Worm (Caenorhabditis elegans) whole organism, L1 larva: ENCODE results near the gene F09F9.3.
A peak's percentile ranks its signal among the peaks of the same experiment; 100 is the strongest.

ENCODE experiments used
- C04F5.9 ChIP-seq: sonication (generic microtip); optimal IDR thresholded peaks from 2 replicates; lab custom pipeline; 2016; ENCODE audit warnings: missing genetic modification characterization, missing compliant biosample characterization
- Y116A8C.19 ChIP-seq: sonication (generic microtip); optimal IDR thresholded peaks from 2 replicates; lab custom pipeline; 2016; ENCODE audit warnings: missing compliant biosample characterization, missing genetic modification characterization, borderline replicate concordance
- aha-1 ChIP-seq: fragments of 150-350 bp; optimal IDR thresholded peaks from 2 replicates; lab custom pipeline; 2014; ENCODE audit warnings: missing biosample characterization, missing genetic modification characterization
- blmp-1 ChIP-seq: fragments of 150-350 bp; optimal IDR thresholded peaks from 2 replicates; lab custom pipeline; 2014; ENCODE audit warnings: missing biosample characterization, missing genetic modification characterization
- ceh-63 ChIP-seq: fragments of 200-800 bp; sonication (Bioruptor generic); optimal IDR thresholded peaks from 2 replicates; lab custom pipeline; 2018; ENCODE audit warnings: mild to moderate bottlenecking, missing genetic modification characterization, missing compliant biosample characterization
- ceh-82 ChIP-seq, 3 experiments: fragments of 150-350 bp in 1 of 3; sonication (generic microtip) in 2 of 3; optimal IDR thresholded peaks; 2 replicates each; lab custom pipeline; 2014 to 2017; ENCODE audit warnings: missing biosample characterization in 3 of 3, missing genetic modification characterization in 3 of 3
- ceh-88 ChIP-seq: fragments of 200-800 bp; sonication (Bioruptor generic); IDR thresholded peaks from 2 replicates; pipeline ENCODE4 v1.3.6; 2022; ENCODE audit warnings: missing genetic modification characterization, missing compliant biosample characterization
- dpl-1 ChIP-seq, 3 experiments: fragments of 150-350 bp in 2 of 3; sonication (generic microtip) in 1 of 3; optimal IDR thresholded peaks; 2 replicates each; lab custom pipeline; 2014 to 2017; ENCODE audit warnings: missing biosample characterization in 3 of 3, missing genetic modification characterization in 3 of 3, missing genetic modification reagents in 3 of 3
- dsc-1 ChIP-seq: sonication (generic microtip); optimal IDR thresholded peaks from 2 replicates; lab custom pipeline; 2016; ENCODE audit warnings: mild to moderate bottlenecking, missing genetic modification characterization, missing compliant biosample characterization
- efl-1 ChIP-seq, 4 experiments: fragments of 150-350 bp; optimal IDR thresholded peaks in 3 of 4; peaks in 1 of 4; 1 replicate in 1 of 4; 2 replicates in 3 of 4; lab custom pipeline; 2014; ENCODE audit warnings: missing biosample characterization in 2 of 4, missing genetic modification characterization in 2 of 4, missing genetic modification reagents in 2 of 4
- efl-3 ChIP-seq: fragments of 200-800 bp; sonication (Bioruptor generic); optimal IDR thresholded peaks from 2 replicates; lab custom pipeline; 2018; ENCODE audit warnings: mild to moderate bottlenecking, missing genetic modification characterization, missing compliant biosample characterization
- egl-13 ChIP-seq: sonication (generic microtip); optimal IDR thresholded peaks from 2 replicates; lab custom pipeline; 2016; ENCODE audit warnings: missing genotype, missing genetic modification reagents, missing genetic modification characterization, missing compliant biosample characterization
- elt-2 ChIP-seq: sonication (generic microtip); optimal IDR thresholded peaks from 2 replicates; lab custom pipeline; 2016; ENCODE audit warnings: missing genetic modification characterization, mild to moderate bottlenecking, inconsistent platforms, missing compliant biosample characterization, missing genetic modification reagents
- elt-3 ChIP-seq, 6 experiments: fragments of 150-350 bp in 1 of 6; sonication (generic microtip); optimal IDR thresholded peaks; 2 replicates each; lab custom pipeline; 2017 to 2018; ENCODE audit warnings: missing biosample characterization in 6 of 6, missing genetic modification characterization in 6 of 6, inconsistent platforms in 1 of 6
- fkh-4 ChIP-seq: sonication (generic microtip); optimal IDR thresholded peaks from 2 replicates; lab custom pipeline; 2016; ENCODE audit warnings: missing compliant biosample characterization, missing genetic modification characterization, borderline replicate concordance
- fkh-8 ChIP-seq: sonication (generic microtip); optimal IDR thresholded peaks from 2 replicates; lab custom pipeline; 2016; ENCODE audit warnings: mild to moderate bottlenecking, missing genetic modification characterization, missing compliant biosample characterization
- fos-1 ChIP-seq: fragments of 150-350 bp; optimal IDR thresholded peaks from 2 replicates; lab custom pipeline; 2014; ENCODE audit warnings: missing biosample characterization, missing genetic modification characterization
- hlh-4 ChIP-seq: sonication (generic microtip); optimal IDR thresholded peaks from 2 replicates; lab custom pipeline; 2016; ENCODE audit warnings: mild to moderate bottlenecking, missing genetic modification characterization, missing compliant biosample characterization
- lin-13 ChIP-seq: fragments of 150-350 bp; optimal IDR thresholded peaks from 2 replicates; lab custom pipeline; 2014; ENCODE audit warnings: missing biosample characterization, missing genetic modification reagents, missing genetic modification characterization
- lin-14 ChIP-seq: fragments of 200-800 bp; sonication (Bioruptor generic); optimal IDR thresholded peaks from 2 replicates; lab custom pipeline; 2018; ENCODE audit warnings: mild to moderate bottlenecking, missing genetic modification characterization, moderate library complexity, missing compliant biosample characterization
- lin-15B ChIP-seq: fragments of 150-350 bp; sonication (generic microtip); optimal IDR thresholded peaks from 3 replicates; lab custom pipeline; 2014; ENCODE audit warnings: missing biosample characterization, missing genetic modification characterization
- lin-35 ChIP-seq, 2 experiments: fragments of 150-350 bp; optimal IDR thresholded peaks; 2 replicates each; lab custom pipeline; 2014; ENCODE audit warnings: missing biosample characterization in 2 of 2, missing genetic modification characterization in 2 of 2, missing genetic modification reagents in 2 of 2
- lin-39 ChIP-seq: fragments of 150-350 bp; optimal IDR thresholded peaks from 2 replicates; lab custom pipeline; 2014; ENCODE audit warnings: missing biosample characterization, missing genetic modification reagents, missing genetic modification characterization
- lsy-2 ChIP-seq, 2 experiments: fragments of 150-350 bp; optimal IDR thresholded peaks; 2 replicates each; lab custom pipeline; 2014; ENCODE audit warnings: missing biosample characterization in 2 of 2, missing genetic modification characterization in 2 of 2
- mdl-1 ChIP-seq, 2 experiments: fragments of 150-350 bp; optimal IDR thresholded peaks; 2 replicates each; lab custom pipeline; 2014 to 2017; ENCODE audit warnings: missing biosample characterization in 2 of 2, missing genetic modification characterization in 2 of 2, inconsistent platforms in 1 of 2
- mep-1 ChIP-seq: fragments of 150-350 bp; optimal IDR thresholded peaks from 2 replicates; lab custom pipeline; 2014; ENCODE audit warnings: missing biosample characterization, missing genetic modification characterization
- nhr-19 ChIP-seq: fragments of 200-800 bp; sonication (Bioruptor generic); conservative IDR thresholded peaks from 2 replicates; pipeline ENCODE4 v1.3.6; 2022; ENCODE audit warnings: missing genetic modification characterization, missing compliant biosample characterization
- nhr-237 ChIP-seq: fragments of 150-350 bp; optimal IDR thresholded peaks from 2 replicates; lab custom pipeline; 2014; ENCODE audit warnings: missing biosample characterization, missing genetic modification characterization
- nhr-71 ChIP-seq: sonication (generic microtip); optimal IDR thresholded peaks from 2 replicates; lab custom pipeline; 2016; ENCODE audit warnings: mild to moderate bottlenecking, missing genetic modification characterization, moderate library complexity, missing compliant biosample characterization
- nhr-77 ChIP-seq: fragments of 150-350 bp; optimal IDR thresholded peaks from 2 replicates; lab custom pipeline; 2014; ENCODE audit warnings: missing biosample characterization, missing genetic modification characterization
- nhr-85 ChIP-seq: sonication (generic microtip); peaks from one replicate; lab custom pipeline; 2016; ENCODE audit warnings: missing genetic modification characterization, inconsistent platforms, missing compliant biosample characterization
- nhr-90 ChIP-seq: sonication (generic microtip); optimal IDR thresholded peaks from 2 replicates; lab custom pipeline; 2016; ENCODE audit warnings: mild to moderate bottlenecking, missing genetic modification characterization, missing compliant biosample characterization; ENCODE audit not compliant: poor library complexity
- pax-3 ChIP-seq: fragments of 200-800 bp; sonication (Bioruptor generic); optimal IDR thresholded peaks from 2 replicates; lab custom pipeline; 2018; ENCODE audit warnings: mild to moderate bottlenecking, missing genetic modification characterization, moderate library complexity, missing compliant biosample characterization
- rnt-1 ChIP-seq: sonication (generic microtip); optimal IDR thresholded peaks from 2 replicates; lab custom pipeline; 2016; ENCODE audit warnings: mild to moderate bottlenecking, missing genetic modification characterization, moderate library complexity, missing compliant biosample characterization
- snpc-4 ChIP-seq: fragments of 150-350 bp; optimal IDR thresholded peaks from 2 replicates; lab custom pipeline; 2014; ENCODE audit warnings: missing biosample characterization, missing genetic modification characterization
- sox-4 ChIP-seq: sonication (generic microtip); optimal IDR thresholded peaks from 2 replicates; lab custom pipeline; 2016; ENCODE audit warnings: missing genetic modification characterization, missing compliant biosample characterization
- sptf-1 ChIP-seq: fragments of 150-350 bp; optimal IDR thresholded peaks from 2 replicates; lab custom pipeline; 2014; ENCODE audit warnings: missing biosample characterization, missing genetic modification characterization
- swsn-7 ChIP-seq: sonication (generic microtip); optimal IDR thresholded peaks from 2 replicates; lab custom pipeline; 2016; ENCODE audit warnings: missing genetic modification characterization, missing compliant biosample characterization
- tlp-1 ChIP-seq: fragments of 150-350 bp; optimal IDR thresholded peaks from 2 replicates; lab custom pipeline; 2014; ENCODE audit warnings: missing biosample characterization, missing genetic modification characterization
- unc-130 ChIP-seq: fragments of 150-350 bp; optimal IDR thresholded peaks from 2 replicates; lab custom pipeline; 2017; ENCODE audit warnings: missing biosample characterization, missing genetic modification characterization, inconsistent platforms
- unc-62 ChIP-seq: fragments of 150-350 bp; optimal IDR thresholded peaks from 2 replicates; lab custom pipeline; 2014; ENCODE audit warnings: missing biosample characterization, missing genetic modification reagents, missing genetic modification characterization
- unc-86 ChIP-seq: sonication (generic microtip); optimal IDR thresholded peaks from 2 replicates; lab custom pipeline; 2016; ENCODE audit warnings: missing genetic modification characterization, missing compliant biosample characterization
- unc-98 ChIP-seq: fragments of 200-800 bp; sonication (Bioruptor generic); IDR thresholded peaks from 2 replicates; pipeline ENCODE4 v1.3.6; 2022; ENCODE audit warnings: missing genetic modification characterization, missing compliant biosample characterization
- xbp-1 ChIP-seq: sonication (generic microtip); optimal IDR thresholded peaks from 2 replicates; lab custom pipeline; 2016; ENCODE audit warnings: missing genetic modification characterization, missing compliant biosample characterization
- ztf-4 ChIP-seq: fragments of 150-350 bp; optimal IDR thresholded peaks from 2 replicates; lab custom pipeline; 2014; ENCODE audit warnings: missing biosample characterization, missing genetic modification characterization

The F09F9.3 gene

DNA sequence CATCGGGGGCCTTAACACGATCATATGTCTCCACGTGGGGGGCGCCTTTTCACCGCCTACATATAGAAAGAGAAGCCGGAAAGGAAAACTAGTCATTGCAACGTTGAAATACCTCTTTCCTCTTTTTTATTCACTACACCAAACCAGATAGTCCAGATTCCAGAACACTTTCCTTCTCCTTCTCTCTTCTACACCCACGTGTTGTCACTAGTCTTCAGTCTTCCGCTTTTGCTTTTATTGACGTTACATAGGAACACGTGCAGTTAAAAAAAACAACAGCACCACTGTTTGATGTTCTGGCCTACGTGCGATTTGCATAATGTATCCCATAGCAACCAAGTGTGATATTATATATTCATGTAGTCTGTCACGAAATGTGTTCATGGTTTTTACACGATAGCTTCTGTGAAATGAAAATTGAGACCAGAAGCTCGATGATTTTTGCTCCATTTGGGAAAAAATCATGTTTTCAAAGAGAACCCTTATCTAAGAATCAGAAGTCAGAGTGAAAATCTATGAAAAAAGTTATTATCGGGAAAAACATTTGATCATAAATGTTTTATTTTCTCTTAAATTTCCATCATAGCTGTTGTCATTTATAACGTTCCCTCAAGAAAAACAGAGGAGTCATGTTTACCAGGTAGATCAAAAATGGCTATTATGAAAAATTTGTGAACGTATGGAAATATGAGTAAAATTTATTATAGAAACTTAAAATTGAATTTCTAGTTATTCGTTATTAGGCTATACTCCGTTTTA, 22.6 kb upstream of the F09F9.3 start:
- TF ChIP-seq lsy-2 (tag; optimal IDR thresholded peaks at IDR 0.05; lab: Kevin White, UChicago), result no peak
- TF ChIP-seq unc-86 (tag; lab: Kevin White, UChicago), result peak; percentile 19
- no peak for TF ChIP-seq ceh-82 (tag; optimal IDR thresholded peaks at IDR 0.05; lab: Kevin White, UChicago)
- no peak for TF ChIP-seq C04F5.9 (tag; lab: Kevin White, UChicago)
- no peak for TF ChIP-seq xbp-1 (tag; lab: Kevin White, UChicago)
- TF ChIP-seq ztf-4, result peak; percentile 51
- no peak for TF ChIP-seq efl-3 (GFP tag; lab: Kevin White, UChicago)
- TF ChIP-seq mep-1 (tag; lab: Kevin White, UChicago), result peak; percentile 50
- TF ChIP-seq lin-35 (GFP tag; optimal IDR thresholded peaks at IDR 0.05; lab: Kevin White, UChicago), result peak in 1 of 2 experiments; percentile 4
- no peak for TF ChIP-seq efl-1 (optimal IDR thresholded peaks at IDR 0.05; lab: Kevin White, UChicago)
- peak in 1 of 2 experiments; percentile 50 for TF ChIP-seq efl-1 (GFP tag; optimal IDR thresholded peaks at IDR 0.05 in 1 of 2; lab: Kevin White, UChicago)
- TF ChIP-seq fkh-8 (tag; lab: Kevin White, UChicago), result peak; percentile 43
- TF ChIP-seq pax-3 (tag; lab: Kevin White, UChicago), result peak; percentile 3
- TF ChIP-seq nhr-237 (tag; lab: Kevin White, UChicago), result no peak
- no peak for TF ChIP-seq swsn-7
- TF ChIP-seq ceh-88 (GFP tag; lab: Robert Waterston, UW), result no peak
- TF ChIP-seq lin-14 (GFP tag; lab: Kevin White, UChicago), result no peak
- no peak for TF ChIP-seq unc-130 (tag; lab: Kevin White, UChicago)
- TF ChIP-seq hlh-4 (tag; lab: Kevin White, UChicago), result no peak
- TF ChIP-seq nhr-85 (tag; lab: Kevin White, UChicago), result no peak
- TF ChIP-seq blmp-1 (tag; lab: Kevin White, UChicago), result peak; percentile 33

ce11 chrX:4142648-4143259, 21.9 kb upstream of the F09F9.3 start:
- TF ChIP-seq unc-86 (tag; lab: Kevin White, UChicago) (no peak), nhr-19 (GFP tag; lab: Robert Waterston, UW) (peak; percentile 68), lin-13 (peak; percentile 60), sptf-1 (tag; lab: Kevin White, UChicago) (no peak), nhr-71 (tag; lab: Kevin White, UChicago) (peak; percentile 81), lsy-2 (tag; optimal IDR thresholded peaks at IDR 0.05; lab: Kevin White, UChicago) (peak; percentile 33 to 37), fkh-8 (tag; lab: Kevin White, UChicago) (peak; percentile 60), unc-62 (GFP tag; lab: Kevin White, UChicago) (no peak), dsc-1 (tag; lab: Kevin White, UChicago) (peak; percentile 15), snpc-4 (tag; lab: Kevin White, UChicago) (no peak), mep-1 (tag; lab: Kevin White, UChicago) (peak; percentile 77), nhr-77 (tag; lab: Kevin White, UChicago) (no peak), mdl-1 (tag; optimal IDR thresholded peaks at IDR 0.05; lab: Kevin White, UChicago) (peak in 1 of 2 experiments; percentile 44), fos-1 (no peak), unc-130 (tag; lab: Kevin White, UChicago) (peak; percentile 65), aha-1 (peak; percentile 67), unc-98 (GFP tag; lab: Robert Waterston, UW) (0 out of 2 replicates have a peak, but pooled peaks have one; percentile 31), ztf-4 (peak; percentile 87), ceh-63 (GFP tag; lab: Kevin White, UChicago) (no peak), tlp-1 (tag; lab: Kevin White, UChicago) (no peak), elt-2 (tag; lab: Kevin White, UChicago) (peak; percentile 63), nhr-85 (tag; lab: Kevin White, UChicago) (peak; percentile 73), fkh-4 (tag; lab: Kevin White, UChicago) (no peak), lin-15B (no peak), Y116A8C.19 (tag; lab: Kevin White, UChicago) (no peak), rnt-1 (peak; percentile 88), elt-3 (tag; optimal IDR thresholded peaks at IDR 0.05; lab: Kevin White, UChicago) (no peak), nhr-90 (no peak), sox-4 (tag; lab: Kevin White, UChicago) (no peak), dpl-1 (GFP tag; optimal IDR thresholded peaks at IDR 0.05; lab: Kevin White, UChicago) (no peak), lin-39 (tag; lab: Kevin White, UChicago) (peak; percentile 21), efl-1 (optimal IDR thresholded peaks at IDR 0.05; lab: Kevin White, UChicago) (peak in 1 of 2 experiments; percentile 14), efl-1 (GFP tag; optimal IDR thresholded peaks at IDR 0.05 in 1 of 2; lab: Kevin White, UChicago) (peak in 1 of 2 experiments; percentile 93), ceh-82 (tag; optimal IDR thresholded peaks at IDR 0.05; lab: Kevin White, UChicago) (no peak), egl-13 (tag; lab: Kevin White, UChicago) (no peak), C04F5.9 (tag; lab: Kevin White, UChicago) (no peak), lin-35 (GFP tag; optimal IDR thresholded peaks at IDR 0.05; lab: Kevin White, UChicago) (no peak)
